Worm (Caenorhabditis elegans): ENCODE data around the gene C05D12.4.

The C05D12.4 gene

DNA sequence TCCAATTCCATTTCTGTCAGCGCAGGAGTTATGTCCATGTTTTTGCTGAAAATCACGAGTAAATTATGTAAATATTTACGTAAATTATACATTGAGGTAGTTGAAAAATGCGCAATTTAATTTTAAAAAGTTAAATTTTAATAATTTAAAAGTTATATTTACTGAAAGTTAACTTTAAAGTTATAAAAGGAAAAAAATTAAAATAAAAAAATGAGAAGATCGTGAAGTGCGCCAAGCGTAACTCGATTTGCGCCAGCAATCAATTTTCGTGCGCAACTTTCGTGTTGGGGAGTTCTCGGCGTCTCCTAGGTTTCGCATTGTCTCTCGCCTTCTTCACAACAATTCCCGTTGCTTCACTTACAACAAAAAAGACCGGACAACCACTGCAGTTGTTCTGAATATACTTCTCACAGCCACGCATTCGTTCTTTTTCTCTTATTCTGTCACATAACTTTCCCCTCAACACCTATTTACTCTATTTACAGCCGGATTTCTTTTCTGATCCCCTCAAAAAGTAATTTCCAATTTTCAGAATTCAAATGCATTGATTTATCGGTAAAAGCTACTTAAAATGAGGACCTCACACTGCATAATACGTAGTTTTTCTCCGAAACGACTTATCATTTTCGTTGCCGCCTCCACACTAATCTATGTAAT lies 42.0 kb downstream of the C05D12.4 start, which contains the start of the genes metl-1 and W02B12.11 (continued):
- TF ChIP-seq T26A8.4 (GFP tag; IDR thresholded peaks at IDR 0.05) (peak; percentile 92), D1046.2 (GFP tag; IDR thresholded peaks at IDR 0.05) (no peak), mdt-29 (GFP tag; IDR thresholded peaks at IDR 0.05) (no peak), F37D6.2 (tag; optimal IDR thresholded peaks at IDR 0.05) (peak; percentile 45), pha-4 (GFP tag; IDR thresholded peaks at IDR 0.05) (peak; percentile 84), pha-4 (tag; optimal IDR thresholded peaks at IDR 0.05) (peak; percentile 14), duxl-1 (tag; optimal IDR thresholded peaks at IDR 0.05; ENCODE audit: poor library complexity) (peak; percentile 88), Y5F2A.4 (GFP tag; optimal IDR thresholded peaks at IDR 0.05) (no peak), php-3 (GFP tag; IDR thresholded peaks at IDR 0.05) (peak; percentile 37; the same call in 1 of the 2 replicates), lim-7 (GFP tag; IDR thresholded peaks at IDR 0.05) (peak; percentile 60; the same call in 1 of the 2 replicates), nhr-41 (GFP tag; IDR thresholded peaks at IDR 0.05) (peak; percentile 28; the same call in 1 of the 2 replicates), gei-8 (GFP tag; optimal IDR thresholded peaks at IDR 0.05) (no peak), vab-7 (GFP tag; IDR thresholded peaks at IDR 0.05) (no peak), jun-1 (tag; optimal IDR thresholded peaks at IDR 0.05) (peak; percentile 65), dmd-6 (GFP tag; IDR thresholded peaks at IDR 0.05) (peak; percentile 74), hif-1 (tag; optimal IDR thresholded peaks at IDR 0.05) (peak in 1 of 2 experiments; percentile 68), lir-3 (tag; optimal IDR thresholded peaks at IDR 0.05) (no peak), rbr-2 (tag; optimal IDR thresholded peaks at IDR 0.05) (peak; percentile 83), mxl-3 (GFP tag; optimal IDR thresholded peaks at IDR 0.05) (peak; percentile 24), lin-1 (GFP tag; IDR thresholded peaks at IDR 0.05) (peak; percentile 66)

DNA sequence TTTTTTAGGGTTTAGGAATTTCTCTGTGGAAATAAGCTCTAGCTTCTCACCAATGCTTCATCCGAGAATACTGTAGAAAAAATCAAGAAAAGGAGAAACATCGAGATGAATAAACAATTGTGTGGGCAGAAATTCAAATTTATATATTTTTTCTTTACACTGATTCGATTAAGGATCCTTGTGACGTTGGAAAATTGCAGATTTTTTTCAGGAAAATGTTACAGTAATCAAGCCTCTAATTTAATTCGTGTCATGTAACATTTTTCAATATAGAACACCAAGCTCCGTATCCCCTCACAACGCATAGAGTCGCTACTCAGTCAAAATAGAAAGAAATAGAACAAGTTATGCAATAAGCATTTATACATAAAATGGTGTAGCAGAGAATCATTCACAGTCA lies 44.7 kb downstream of the C05D12.4 start, which contains the start of gene W02B12.16:
Gene W02B12.16, minus strand, starts transcription at position 101 of the 400 bp plus-strand sequence.
- no peak for TF ChIP-seq lsy-2 (tag; optimal IDR thresholded peaks at IDR 0.05)
- TF ChIP-seq F49E8.2 (tag; optimal IDR thresholded peaks at IDR 0.05; ENCODE audit: borderline replicate concordance), result no peak
- no peak for TF ChIP-seq dve-1 (tag; optimal IDR thresholded peaks at IDR 0.05; ENCODE audit: insufficient read depth)
- TF ChIP-seq F26F4.8 (GFP tag; conservative IDR thresholded peaks at IDR 0.05), result no peak
- no peak for TF ChIP-seq rbr-2 (tag; optimal IDR thresholded peaks at IDR 0.05)
- no peak for TF ChIP-seq F37D6.2 (tag; optimal IDR thresholded peaks at IDR 0.05)
- TF ChIP-seq mdt-29 (GFP tag; IDR thresholded peaks at IDR 0.05), result no peak
- TF ChIP-seq dmd-9 (GFP tag; IDR thresholded peaks at IDR 0.05), result no peak
- no peak for TF ChIP-seq pqm-1 (tag; optimal IDR thresholded peaks at IDR 0.05)
- no peak for TF ChIP-seq lin-38 (GFP tag; IDR thresholded peaks at IDR 0.05)
- TF ChIP-seq saeg-2 (GFP tag; IDR thresholded peaks at IDR 0.05), result no peak
- no peak for TF ChIP-seq nhr-77 (tag; optimal IDR thresholded peaks at IDR 0.05)
- no peak for TF ChIP-seq mxl-2 (GFP tag; conservative IDR thresholded peaks at IDR 0.05)
- TF ChIP-seq ceh-32 (tag; optimal IDR thresholded peaks at IDR 0.05; ENCODE audit: poor library complexity), result no peak
- no peak for TF ChIP-seq nhr-111 (GFP tag; optimal IDR thresholded peaks at IDR 0.05)
- TF ChIP-seq jun-1 (tag; optimal IDR thresholded peaks at IDR 0.05), result no peak
- TF ChIP-seq ama-1 (optimal IDR thresholded peaks at IDR 0.05), result no peak

DNA sequence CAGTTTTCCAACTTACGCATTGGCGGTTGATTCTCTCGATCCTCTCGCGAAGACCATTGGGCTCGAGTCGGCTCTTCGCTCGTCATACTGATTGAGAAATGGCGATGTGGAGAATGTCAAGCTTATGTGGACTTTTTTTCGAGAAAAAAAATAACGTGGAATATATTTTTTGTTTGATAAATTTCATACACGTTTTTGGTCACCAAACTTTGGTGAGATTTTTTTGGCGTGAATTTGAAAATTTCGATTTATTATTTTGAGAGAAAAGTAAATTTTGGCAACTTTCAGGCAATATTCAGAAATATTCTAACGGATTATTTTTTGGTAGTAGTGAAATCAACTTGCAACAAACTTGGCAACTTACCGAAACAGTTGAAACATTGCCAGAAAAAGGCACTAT lies 47.4 kb downstream of the C05D12.4 start, which contains the start of gene W02B12.12:
Gene W02B12.12, minus strand, starts transcription at position 101 of the 400 bp plus-strand sequence.
- TF ChIP-seq lin-38 (GFP tag; IDR thresholded peaks at IDR 0.05) (no peak), unc-62 (GFP tag; optimal IDR thresholded peaks at IDR 0.05 in 1 of 2) (peak in 1 of 2 experiments; percentile 73), unc-62 (tag; optimal IDR thresholded peaks at IDR 0.05) (no peak)

All from whole organism, L4 larva.